Fruit fly (Drosophila melanogaster) whole organism, prepupa: ENCODE results near the gene CG14301.

Experiments used
- Blimp-1 ChIP-seq: fragments of 200-800 bp; sonication (Bioruptor generic); optimal IDR thresholded peaks from 3 replicates; lab custom pipeline; 2017; ENCODE audit warnings: missing biosample characterization, missing genetic modification characterization, mild to moderate bottlenecking, moderate library complexity, missing genetic modification reagents
- CG10631 ChIP-seq: fragments of 200-800 bp; sonication (Bioruptor generic); optimal IDR thresholded peaks from 2 replicates; lab custom pipeline; 2016; ENCODE audit warnings: missing biosample characterization, missing genetic modification characterization
- CG11762 ChIP-seq: fragments of 200-800 bp; sonication (Bioruptor generic); optimal IDR thresholded peaks from 3 replicates; lab custom pipeline; 2016; ENCODE audit warnings: missing biosample characterization, missing genetic modification characterization; ENCODE audit not compliant: insufficient read depth
- CG11902 ChIP-seq: fragments of 200-800 bp; sonication (Bioruptor generic); optimal IDR thresholded peaks from 3 replicates; lab custom pipeline; 2016; ENCODE audit warnings: missing biosample characterization, missing genetic modification characterization
- CG15336 ChIP-seq: fragments of 200-800 bp; sonication (Bioruptor generic); IDR thresholded peaks from 2 replicates; pipeline ENCODE4 v1.3.6; 2022; ENCODE audit warnings: missing biosample characterization, missing genetic modification characterization
- CG1621 ChIP-seq: fragments of 200-800 bp; sonication (Bioruptor generic); optimal IDR thresholded peaks from 3 replicates; lab custom pipeline; 2018; ENCODE audit warnings: missing biosample characterization, mild to moderate bottlenecking, missing genetic modification characterization
- CG16779 ChIP-seq: fragments of 200-800 bp; sonication (Bioruptor generic); optimal IDR thresholded peaks from 3 replicates; lab custom pipeline; 2017; ENCODE audit warnings: missing biosample characterization, mild to moderate bottlenecking, missing genetic modification characterization
- CG3032 ChIP-seq: fragments of 200-800 bp; optimal IDR thresholded peaks from 2 replicates; lab custom pipeline; 2019; ENCODE audit warnings: missing biosample characterization, mild to moderate bottlenecking, missing genetic modification characterization, moderate library complexity
- CG31627 ChIP-seq: fragments of 200-800 bp; sonication (Bioruptor generic); optimal IDR thresholded peaks from 3 replicates; lab custom pipeline; 2016; ENCODE audit warnings: missing biosample characterization, missing genetic modification characterization
- CG32006 ChIP-seq: fragments of 200-800 bp; sonication (Bioruptor generic); optimal IDR thresholded peaks from 3 replicates; lab custom pipeline; 2017; ENCODE audit warnings: missing biosample characterization, mild to moderate bottlenecking, missing genetic modification characterization
- CG3919 ChIP-seq: fragments of 200-800 bp; sonication (Bioruptor generic); optimal IDR thresholded peaks from 3 replicates; lab custom pipeline; 2016; ENCODE audit warnings: missing biosample characterization, missing genetic modification characterization
- CG6276 ChIP-seq: fragments of 200-800 bp; sonication (Bioruptor generic); optimal IDR thresholded peaks from 2 replicates; lab custom pipeline; 2017; ENCODE audit warnings: missing biosample characterization, mild to moderate bottlenecking, missing genetic modification characterization
- CG6792 ChIP-seq: fragments of 200-800 bp; sonication (Bioruptor generic); optimal IDR thresholded peaks from 3 replicates; lab custom pipeline; 2016; ENCODE audit warnings: missing biosample characterization, missing genetic modification characterization
- CG6854 ChIP-seq: fragments of 200-800 bp; sonication (Bioruptor generic); optimal IDR thresholded peaks from 2 replicates; lab custom pipeline; 2017; ENCODE audit warnings: missing biosample characterization, mild to moderate bottlenecking, missing genetic modification characterization
- CG7368 ChIP-seq: fragments of 200-800 bp; sonication (Bioruptor generic); optimal IDR thresholded peaks from 3 replicates; lab custom pipeline; 2016; ENCODE audit warnings: missing biosample characterization, missing genetic modification characterization
- CG8119 ChIP-seq: fragments of 200-800 bp; sonication (Bioruptor generic); IDR thresholded peaks from 3 replicates; pipeline ENCODE4 v1.3.6; 2022; ENCODE audit warnings: missing biosample characterization, missing genetic modification characterization
- CG8632 ChIP-seq: fragments of 200-800 bp; sonication (Bioruptor generic); optimal IDR thresholded peaks from 3 replicates; lab custom pipeline; 2016; ENCODE audit warnings: missing biosample characterization, missing genetic modification characterization
- CG9139 ChIP-seq: fragments of 200-800 bp; sonication (Bioruptor generic); optimal IDR thresholded peaks from 3 replicates; lab custom pipeline; 2017; ENCODE audit warnings: missing biosample characterization, mild to moderate bottlenecking, missing genetic modification characterization
- Eip78C ChIP-seq: fragments of 200-800 bp; sonication (Bioruptor generic); peaks from one replicate; lab custom pipeline; 2016; ENCODE audit warnings: missing biosample characterization, missing genetic modification characterization
- Ets21C ChIP-seq: fragments of 200-800 bp; sonication (Bioruptor generic); optimal IDR thresholded peaks from 3 replicates; lab custom pipeline; 2016; ENCODE audit warnings: missing biosample characterization, missing genetic modification characterization
- Ets96B ChIP-seq: fragments of 200-800 bp; optimal IDR thresholded peaks from 2 replicates; lab custom pipeline; 2019; ENCODE audit warnings: missing biosample characterization, mild to moderate bottlenecking, missing genetic modification characterization, moderate library complexity
- Gug ChIP-seq: fragments of 200-800 bp; sonication (Bioruptor generic); IDR thresholded peaks from 2 replicates; pipeline ENCODE4 v1.3.6; 2022; ENCODE audit warnings: missing biosample characterization, missing genetic modification characterization
- Hr38 ChIP-seq: sonication (Bioruptor generic); optimal IDR thresholded peaks from 2 replicates; lab custom pipeline; 2016; ENCODE audit warnings: missing biosample characterization, missing genetic modification characterization
- Hr4 ChIP-seq: fragments of 200-800 bp; sonication (Bioruptor generic); optimal IDR thresholded peaks from 3 replicates; lab custom pipeline; 2016; ENCODE audit warnings: missing biosample characterization, missing genetic modification characterization
- Lpt ChIP-seq: fragments of 200-800 bp; sonication (Bioruptor generic); optimal IDR thresholded peaks from 3 replicates; lab custom pipeline; 2016; ENCODE audit warnings: missing biosample characterization, missing genetic modification characterization
- Met ChIP-seq: fragments of 200-800 bp; sonication (Bioruptor generic); optimal IDR thresholded peaks from 3 replicates; lab custom pipeline; 2016; ENCODE audit warnings: missing biosample characterization, missing genetic modification characterization
- OdsH ChIP-seq: fragments of 200-800 bp; sonication (Bioruptor generic); optimal IDR thresholded peaks from 3 replicates; lab custom pipeline; 2016; ENCODE audit warnings: missing biosample characterization, missing genetic modification characterization
- Smox ChIP-seq: fragments of 200-800 bp; sonication (Bioruptor generic); optimal IDR thresholded peaks from 3 replicates; lab custom pipeline; 2016; ENCODE audit warnings: missing biosample characterization, missing genetic modification characterization
- Sox14 ChIP-seq: fragments of 200-800 bp; sonication (Bioruptor generic); optimal IDR thresholded peaks from 3 replicates; lab custom pipeline; 2016; ENCODE audit warnings: missing biosample characterization, missing genetic modification characterization
- Sox15 ChIP-seq: fragments of 200-800 bp; sonication (Bioruptor generic); optimal IDR thresholded peaks from 3 replicates; lab custom pipeline; 2016; ENCODE audit warnings: missing biosample characterization, missing genetic modification characterization
- achi ChIP-seq: fragments of 200-800 bp; sonication (Bioruptor generic); optimal IDR thresholded peaks from 3 replicates; lab custom pipeline; 2016; ENCODE audit warnings: missing biosample characterization, missing genetic modification characterization
- acj6 ChIP-seq: fragments of 200-800 bp; sonication (Bioruptor generic); optimal IDR thresholded peaks from 3 replicates; lab custom pipeline; 2016; ENCODE audit warnings: missing biosample characterization, missing genetic modification characterization
- dac ChIP-seq: fragments of 200-800 bp; sonication (Bioruptor generic); optimal IDR thresholded peaks from 2 replicates; lab custom pipeline; 2017; ENCODE audit warnings: missing biosample characterization, mild to moderate bottlenecking, missing genetic modification characterization
- dsx ChIP-seq: fragments of 200-800 bp; optimal IDR thresholded peaks from 3 replicates; lab custom pipeline; 2019; ENCODE audit warnings: missing biosample characterization, mild to moderate bottlenecking, missing genetic modification characterization, moderate library complexity; ENCODE audit not compliant: poor library complexity, severe bottlenecking
- eg ChIP-seq: fragments of 200-800 bp; sonication (Bioruptor generic); IDR thresholded peaks from 3 replicates; pipeline ENCODE4 v1.3.6; 2022; ENCODE audit warnings: missing biosample characterization, missing genetic modification characterization
- esn ChIP-seq: fragments of 200-800 bp; sonication (Bioruptor generic); optimal IDR thresholded peaks from 2 replicates; lab custom pipeline; 2016; ENCODE audit warnings: missing biosample characterization, mild to moderate bottlenecking, missing genetic modification characterization, moderate library complexity
- fkh ChIP-seq: fragments of 200-800 bp; sonication (Bioruptor generic); optimal IDR thresholded peaks from 3 replicates; lab custom pipeline; 2017; ENCODE audit warnings: missing biosample characterization, mild to moderate bottlenecking, missing genetic modification characterization, moderate library complexity
- salr ChIP-seq, 2 experiments: fragments of 200-800 bp; sonication (Bioruptor generic); optimal IDR thresholded peaks; 3 replicates each; lab custom pipeline; 2016 to 2018; ENCODE audit warnings: missing biosample characterization in 2 of 2, missing genetic modification characterization in 2 of 2, mild to moderate bottlenecking in 1 of 2
- svp ChIP-seq: fragments of 200-800 bp; sonication (Bioruptor generic); peaks from one replicate; lab custom pipeline; 2016; ENCODE audit warnings: missing biosample characterization, missing genetic modification characterization
- topi ChIP-seq: fragments of 200-800 bp; sonication (Bioruptor generic); optimal IDR thresholded peaks from 3 replicates; lab custom pipeline; 2016; ENCODE audit warnings: missing biosample characterization, missing genetic modification characterization
- vri ChIP-seq: fragments of 200-800 bp; sonication (Bioruptor generic); optimal IDR thresholded peaks from 3 replicates; lab custom pipeline; 2016; ENCODE audit warnings: missing biosample characterization, mild to moderate bottlenecking, missing genetic modification characterization

The CG14301 gene

DNA sequence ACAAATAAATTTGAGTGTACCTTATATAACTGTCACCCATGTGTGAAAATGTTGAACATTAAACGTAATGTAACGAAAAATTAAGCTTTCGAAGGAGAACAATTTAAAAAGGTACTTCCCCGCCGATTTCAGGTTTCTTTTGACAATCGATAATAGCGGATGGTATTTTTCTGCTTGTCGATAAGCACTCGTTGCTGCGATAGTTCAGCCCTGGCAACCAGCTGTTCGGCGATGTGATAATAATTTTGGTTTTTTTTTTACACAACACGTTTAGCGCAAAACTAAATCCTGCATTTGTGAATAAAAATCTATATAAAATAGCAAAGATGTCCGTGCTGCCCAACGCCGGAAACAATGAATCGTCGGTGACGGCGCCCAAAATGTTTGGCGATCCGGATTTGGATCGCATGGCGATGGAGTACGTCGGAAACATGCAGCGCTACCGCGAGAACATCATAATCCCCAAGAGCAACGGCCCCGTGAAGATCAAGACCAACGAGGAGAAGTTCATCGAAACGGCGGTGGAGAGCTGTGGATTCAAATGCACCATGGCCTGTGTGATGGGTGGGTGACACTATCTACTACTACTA lies 26.5 kb upstream of the CG14301 start, which contains the start of gene CG31229 (continued):
- TF ChIP-seq CG3919 (GFP tag; lab: Kevin White, UChicago), result no peak
- TF ChIP-seq CG6854, result peak; percentile 41
- TF ChIP-seq dac (GFP tag; lab: Kevin White, UChicago), result no peak
- TF ChIP-seq CG6276 (GFP tag; lab: Kevin White, UChicago), result no peak

dm6 chr3R:18665061-18665460 lies 23.8 kb upstream of the CG14301 start, which contains the start of gene CG31231:
TSS of gene CG31231 (plus strand) at chr3R:18665361.
- TF ChIP-seq CG7368, result no peak
- no peak for TF ChIP-seq CG9139 (GFP tag; lab: Kevin White, UChicago)
- TF ChIP-seq Smox (GFP tag; lab: Kevin White, UChicago), result no peak
- no peak for TF ChIP-seq OdsH (GFP tag; lab: Kevin White, UChicago)
- no peak for TF ChIP-seq Gug (GFP tag; lab: Robert Waterston, UW)
- no peak for TF ChIP-seq svp (GFP tag; lab: Kevin White, UChicago)
- TF ChIP-seq CG32006 (GFP tag; lab: Kevin White, UChicago), result no peak
- no peak for TF ChIP-seq Ets21C (GFP tag; lab: Kevin White, UChicago)
- TF ChIP-seq acj6 (GFP tag; lab: Kevin White, UChicago), result no peak
- TF ChIP-seq Hr4, result no peak
- no peak for TF ChIP-seq CG16779
- TF ChIP-seq dac (GFP tag; lab: Kevin White, UChicago), result no peak
- no peak for TF ChIP-seq CG3919 (GFP tag; lab: Kevin White, UChicago)
- no peak for TF ChIP-seq CG3032 (tag; lab: Kevin White, UChicago)
- TF ChIP-seq Met (GFP tag; lab: Kevin White, UChicago), result no peak
- TF ChIP-seq Ets96B, result no peak
- no peak for TF ChIP-seq esn (GFP tag; lab: Kevin White, UChicago)
- no peak for TF ChIP-seq eg
- no peak for TF ChIP-seq CG15336 (GFP tag; lab: Robert Waterston, UW)

- TF ChIP-seq Eip78C (GFP tag; lab: Kevin White, UChicago), result peak; percentile 64
- no peak for TF ChIP-seq CG10631
- peak; percentile 7 for TF ChIP-seq dsx (GFP tag; lab: Kevin White, UChicago)
- TF ChIP-seq CG3919 (GFP tag; lab: Kevin White, UChicago), result peak; percentile 22
- TF ChIP-seq CG31627 (GFP tag; lab: Kevin White, UChicago), result peak; percentile 19
- TF ChIP-seq Sox14, result peak; percentile 70
- TF ChIP-seq esn (GFP tag; lab: Kevin White, UChicago), result peak; percentile 34
- TF ChIP-seq topi (GFP tag; lab: Kevin White, UChicago), result peak; percentile 23
- no peak for TF ChIP-seq vri (GFP tag; lab: Kevin White, UChicago)
These were observed 22.3 kb upstream of the CG14301 start, which contains the start of the genes Cpsf73 and Gos28 for dm6 chr3R:18663525-18663924. TSS of gene Cpsf73 (minus strand) at chr3R:18663552. TSS of gene Gos28 (plus strand) at chr3R:18663738.

DNA sequence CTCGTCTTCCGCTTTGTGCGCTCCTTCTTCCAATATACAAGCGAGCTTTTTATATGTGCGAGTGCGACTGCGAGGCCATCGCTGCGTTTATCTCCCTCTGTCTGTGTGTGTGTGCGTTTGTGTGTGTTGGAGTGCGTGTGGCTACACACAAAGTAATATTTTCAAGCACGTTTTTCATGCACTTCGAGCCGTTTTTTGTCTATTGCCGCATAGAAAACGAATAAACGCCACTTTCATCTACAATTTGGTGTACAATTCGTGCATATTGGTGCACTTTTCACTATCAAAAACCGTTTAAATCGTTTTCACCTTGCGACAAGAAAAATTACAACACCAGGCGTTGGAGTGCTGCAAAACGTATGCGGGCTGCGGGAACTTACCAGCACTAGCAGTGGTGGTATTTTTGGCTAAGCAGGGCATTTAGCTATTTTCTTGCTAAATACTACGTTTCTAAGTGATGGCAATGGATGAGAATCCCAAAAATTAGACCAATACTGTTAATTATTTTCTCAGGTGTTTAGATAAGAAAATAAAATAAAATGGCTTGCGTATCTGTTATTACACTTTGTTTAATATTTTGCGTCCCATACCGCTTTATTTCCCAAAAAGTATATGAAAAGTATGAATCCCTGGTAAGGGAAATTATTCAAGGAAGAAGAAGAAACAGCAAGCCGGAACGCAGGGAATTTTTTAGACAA lies 17.8 kb upstream of the CG14301 start, which contains the start of the genes CG31224 and CstF64:
TSS of gene CG31224 (minus strand) at position 365 of the 698 bp plus-strand sequence.
TSS of gene CstF64 (plus strand) at position 674 of the 698 bp plus-strand sequence.
- TF ChIP-seq Sox15 (GFP tag; lab: Kevin White, UChicago), result peak; percentile 73
- peak; percentile 79 for TF ChIP-seq CG3032 (tag; lab: Kevin White, UChicago)
- peak; percentile 87 for TF ChIP-seq svp (GFP tag; lab: Kevin White, UChicago)
- peak; percentile 76 for TF ChIP-seq achi (GFP tag; lab: Kevin White, UChicago)
- TF ChIP-seq Gug (GFP tag; lab: Robert Waterston, UW), result peak; percentile 67
- TF ChIP-seq Met (GFP tag; lab: Kevin White, UChicago), result peak; percentile 83
- peak in 1 of 2 experiments; percentile 44 for TF ChIP-seq salr (GFP tag; optimal IDR thresholded peaks at IDR 0.05; lab: Kevin White, UChicago)
- no peak for TF ChIP-seq Smox (GFP tag; lab: Kevin White, UChicago)
- TF ChIP-seq CG11762, result peak; percentile 37
- peak; percentile 80 for TF ChIP-seq acj6 (GFP tag; lab: Kevin White, UChicago)
- TF ChIP-seq eg, result peak; percentile 76
- peak; percentile 89 for TF ChIP-seq CG31627 (GFP tag; lab: Kevin White, UChicago)
- TF ChIP-seq fkh (GFP tag; lab: Kevin White, UChicago), result no peak
- peak; percentile 59 for TF ChIP-seq CG15336 (GFP tag; lab: Robert Waterston, UW)
- peak; percentile 64 for TF ChIP-seq CG8632 (GFP tag; lab: Kevin White, UChicago)
- TF ChIP-seq Blimp-1, result no peak
- peak; percentile 15 for TF ChIP-seq CG6854
- peak; percentile 70 for TF ChIP-seq Ets96B
- TF ChIP-seq Lpt (GFP tag; lab: Kevin White, UChicago), result peak; percentile 55
- TF ChIP-seq CG11902 (GFP tag; lab: Kevin White, UChicago), result peak; percentile 70
- no peak for TF ChIP-seq Hr38 (GFP tag; lab: Kevin White, UChicago)
- peak; percentile 86 for TF ChIP-seq Sox14
- peak; percentile 89 for TF ChIP-seq vri (GFP tag; lab: Kevin White, UChicago)
- TF ChIP-seq CG6792 (GFP tag; lab: Kevin White, UChicago), result peak; percentile 75
- TF ChIP-seq CG32006 (GFP tag; lab: Kevin White, UChicago), result peak; percentile 77
- TF ChIP-seq esn (GFP tag; lab: Kevin White, UChicago), result peak; percentile 86
- peak; percentile 66 for TF ChIP-seq CG1621 (tag; lab: Kevin White, UChicago)
- peak; percentile 66 for TF ChIP-seq CG7368
- TF ChIP-seq CG8119 (GFP tag; lab: Robert Waterston, UW), result peak; percentile 77
